Worm (Caenorhabditis elegans) whole organism, L4 larva: ENCODE measurements around the gene C24H11.1.

Source experiments
- F49E8.2 ChIP-seq: sonication (generic microtip); optimal IDR thresholded peaks from 2 replicates; lab custom pipeline; 2016; ENCODE audit warnings: missing compliant biosample characterization, mild to moderate bottlenecking, missing genetic modification characterization, borderline replicate concordance
- ZK546.5 ChIP-seq, 2 experiments: sonication (generic microtip); optimal IDR thresholded peaks; 2 replicates each; lab custom pipeline; 2017; ENCODE audit warnings: missing biosample characterization in 2 of 2, missing genetic modification characterization in 2 of 2
- aha-1 ChIP-seq: fragments of 150-350 bp; peaks from one replicate; lab custom pipeline; 2014; ENCODE audit warnings: missing biosample characterization, missing genetic modification characterization
- dmd-8 ChIP-seq: fragments of 200-800 bp; sonication (Bioruptor generic); IDR thresholded peaks from 2 replicates; pipeline ENCODE4 v1.3.6; 2022; ENCODE audit warnings: missing genetic modification characterization, missing compliant biosample characterization
- dmd-9 ChIP-seq: fragments of 200-800 bp; sonication (Bioruptor generic); IDR thresholded peaks from 2 replicates; pipeline ENCODE4 v1.3.6; 2022; ENCODE audit warnings: missing genetic modification reagents, missing genetic modification characterization, missing compliant biosample characterization
- duxl-1 ChIP-seq: sonication (generic microtip); optimal IDR thresholded peaks from 2 replicates; lab custom pipeline; 2016; ENCODE audit warnings: mild to moderate bottlenecking, missing genetic modification characterization, moderate library complexity, missing compliant biosample characterization; ENCODE audit not compliant: poor library complexity
- dve-1 ChIP-seq: sonication (generic microtip); optimal IDR thresholded peaks from 2 replicates; lab custom pipeline; 2017; ENCODE audit warnings: antibody characterized with exemption, mild to moderate bottlenecking, missing genetic modification characterization, missing compliant biosample characterization; ENCODE audit not compliant: insufficient read depth
- hlh-11 ChIP-seq: fragments of 200-800 bp; sonication (Bioruptor generic); optimal IDR thresholded peaks from 2 replicates; lab custom pipeline; 2018; ENCODE audit warnings: mild to moderate bottlenecking, missing genetic modification characterization, missing compliant biosample characterization
- hlh-30 ChIP-seq: sonication (generic microtip); optimal IDR thresholded peaks from 2 replicates; lab custom pipeline; 2017; ENCODE audit warnings: antibody characterized with exemption, mild to moderate bottlenecking, missing genetic modification characterization, missing compliant biosample characterization; ENCODE audit not compliant: insufficient read depth
- hmg-1.1 ChIP-seq: fragments of 200-800 bp; sonication (Bioruptor generic); IDR thresholded peaks from 2 replicates; pipeline ENCODE4 v1.3.6; 2022; ENCODE audit warnings: missing genetic modification reagents, missing genetic modification characterization, missing compliant biosample characterization
- jun-1 ChIP-seq: fragments of 150-350 bp; optimal IDR thresholded peaks from 2 replicates; lab custom pipeline; 2014; ENCODE audit warnings: missing biosample characterization, missing genetic modification reagents, missing genetic modification characterization
- lin-13 ChIP-seq: fragments of 150-350 bp; optimal IDR thresholded peaks from 2 replicates; lab custom pipeline; 2014; ENCODE audit warnings: missing biosample characterization, missing genetic modification reagents, missing genetic modification characterization
- lin-38 ChIP-seq: fragments of 200-800 bp; sonication (Bioruptor generic); IDR thresholded peaks from 2 replicates; pipeline ENCODE4 v1.3.6; 2022; ENCODE audit warnings: missing genetic modification reagents, missing genetic modification characterization, missing compliant biosample characterization
- mdl-1 ChIP-seq, 2 experiments: fragments of 150-350 bp in 1 of 2; sonication (generic microtip) in 1 of 2; optimal IDR thresholded peaks; 2 replicates each; lab custom pipeline; 2014 to 2017; ENCODE audit warnings: missing biosample characterization in 2 of 2, missing genetic modification characterization in 2 of 2
- mep-1 ChIP-seq: fragments of 150-350 bp; sonication (generic microtip); optimal IDR thresholded peaks from 3 replicates; lab custom pipeline; 2014; ENCODE audit warnings: missing biosample characterization, missing genetic modification characterization
- mes-2 ChIP-seq: sonication (generic microtip); optimal IDR thresholded peaks from 2 replicates; lab custom pipeline; 2016; ENCODE audit warnings: missing genotype, mild to moderate bottlenecking, missing genetic modification characterization, missing compliant biosample characterization; ENCODE audit not compliant: poor library complexity, severe bottlenecking
- mxl-2 ChIP-seq: fragments of 200-800 bp; sonication (Bioruptor generic); conservative IDR thresholded peaks from 2 replicates; pipeline ENCODE4 v1.3.6; 2022; ENCODE audit warnings: missing genetic modification reagents, missing genetic modification characterization, missing compliant biosample characterization
- pqm-1 ChIP-seq: sonication (generic microtip); optimal IDR thresholded peaks from 2 replicates; lab custom pipeline; 2017; ENCODE audit warnings: missing biosample characterization, missing genetic modification characterization
- snpc-4 ChIP-seq: fragments of 150-350 bp; optimal IDR thresholded peaks from 2 replicates; lab custom pipeline; 2014; ENCODE audit warnings: missing biosample characterization, missing genetic modification characterization
- spr-3 ChIP-seq: fragments of 200-800 bp; sonication (Bioruptor generic); optimal IDR thresholded peaks from 2 replicates; lab custom pipeline; 2018; ENCODE audit warnings: mild to moderate bottlenecking, missing genetic modification characterization, missing compliant biosample characterization
- vab-7 ChIP-seq: fragments of 200-800 bp; sonication (Bioruptor generic); IDR thresholded peaks from 2 replicates; pipeline ENCODE4 v1.3.6; 2022; ENCODE audit warnings: missing genetic modification reagents, missing genetic modification characterization, missing compliant biosample characterization
- ztf-11 ChIP-seq: fragments of 150-350 bp; optimal IDR thresholded peaks from 2 replicates; lab custom pipeline; 2014; ENCODE audit warnings: missing biosample characterization, missing genetic modification characterization
- ztf-7 ChIP-seq: fragments of 150-350 bp; optimal IDR thresholded peaks from 2 replicates; lab custom pipeline; 2014; ENCODE audit warnings: missing biosample characterization, missing genetic modification characterization

The C24H11.1 gene

ce11 chrIII:11836054-11836453, 48.6 kb downstream of the C24H11.1 start (continued):
- peak; percentile 66 for TF ChIP-seq aha-1 (tag; lab: Kevin White, UChicago)
- no peak for TF ChIP-seq ZK546.5 (tag; optimal IDR thresholded peaks at IDR 0.05; lab: Kevin White, UChicago)
- TF ChIP-seq hmg-1.1: peak; percentile 25; the same call in 1 of the 2 replicates

ce11 chrIII:11836734-11837133, 49.3 kb downstream of the C24H11.1 start:
- TF ChIP-seq duxl-1 (tag; lab: Kevin White, UChicago) (no peak), mes-2 (tag; lab: Kevin White, UChicago) (no peak), mep-1 (tag; lab: Kevin White, UChicago) (no peak), snpc-4 (tag; lab: Kevin White, UChicago) (no peak), lin-38 (peak; percentile 33), mdl-1 (tag; optimal IDR thresholded peaks at IDR 0.05; lab: Kevin White, UChicago) (peak in 1 of 2 experiments; percentile 44), hlh-11 (tag; lab: Kevin White, UChicago) (no peak), spr-3 (GFP tag; lab: Kevin White, UChicago) (no peak), ztf-7 (no peak), hmg-1.1 (no peak), F49E8.2 (tag; lab: Kevin White, UChicago) (no peak), mxl-2 (no peak), jun-1 (tag; lab: Kevin White, UChicago) (no peak), dve-1 (tag; lab: Kevin White, UChicago) (no peak), dmd-9 (GFP tag; lab: Robert Waterston, UW) (no peak), dmd-8 (no peak), ztf-11 (tag; lab: Kevin White, UChicago) (no peak), lin-13 (GFP tag; lab: Kevin White, UChicago) (no peak), hlh-30 (tag; lab: Kevin White, UChicago) (peak; percentile 86), vab-7 (GFP tag; lab: Robert Waterston, UW) (no peak), pqm-1 (tag; lab: Kevin White, UChicago) (no peak)
